Fruit fly (Drosophila melanogaster): Measurements from ENCODE around the gene Nna1.

The Nna1 gene

dm6 chrX:13676458-13676944 lies 15.6 kb upstream of the Nna1 start, which contains the start of gene CG11162 (continued):
- TF ChIP-seq tai (GFP tag; optimal IDR thresholded peaks at IDR 0.05) (no peak), lola (GFP tag; optimal IDR thresholded peaks at IDR 0.05) (no peak), Hr83 (GFP tag; optimal IDR thresholded peaks at IDR 0.05; ENCODE audit: poor library complexity, severe bottlenecking) (no peak), Mio (GFP tag; optimal IDR thresholded peaks at IDR 0.05) (no peak), dsf (GFP tag; optimal IDR thresholded peaks at IDR 0.05; ENCODE audit: borderline replicate concordance) (no peak), fru (GFP tag; optimal IDR thresholded peaks at IDR 0.05) (peak; percentile 66), rgr (GFP tag; optimal IDR thresholded peaks at IDR 0.05) (peak; percentile 54), h (GFP tag; optimal IDR thresholded peaks at IDR 0.05) (peak; percentile 59), Sp1 (GFP tag; optimal IDR thresholded peaks at IDR 0.05) (peak; percentile 29), foxo (GFP tag; optimal IDR thresholded peaks at IDR 0.05) (peak in 1 of 2 experiments; percentile 65), Dif (GFP tag; optimal IDR thresholded peaks at IDR 0.05; ENCODE audit: partially characterized antibody) (no peak), CG9705 (GFP tag; optimal IDR thresholded peaks at IDR 0.05) (no peak), N (GFP tag; optimal IDR thresholded peaks at IDR 0.05) (no peak), Hnf4 (GFP tag; optimal IDR thresholded peaks at IDR 0.05) (no peak), Rel (GFP tag; optimal IDR thresholded peaks at IDR 0.05) (no peak), Rel (tag; optimal IDR thresholded peaks at IDR 0.05) (no peak), CrebA (GFP tag; optimal IDR thresholded peaks at IDR 0.05; ENCODE audit: borderline replicate concordance) (no peak), CG32264 (GFP tag; optimal IDR thresholded peaks at IDR 0.05) (no peak)

dm6 chrX:13677970-13678490 lies 14.1 kb upstream of the Nna1 start:
- no peak for TF ChIP-seq brk (GFP tag; optimal IDR thresholded peaks at IDR 0.05)
- no peak for TF ChIP-seq GATAd (GFP tag; optimal IDR thresholded peaks at IDR 0.05)
- no peak for TF ChIP-seq Hr78 (GFP tag; optimal IDR thresholded peaks at IDR 0.05)
- TF ChIP-seq pan (optimal IDR thresholded peaks at IDR 0.05): no peak
- TF ChIP-seq fru (GFP tag; optimal IDR thresholded peaks at IDR 0.05): no peak
- TF ChIP-seq Rel (GFP tag; optimal IDR thresholded peaks at IDR 0.05): no peak
- TF ChIP-seq Rel (tag; optimal IDR thresholded peaks at IDR 0.05): peak; percentile 99

dm6 chrX:13679565-13679964 lies 12.5 kb upstream of the Nna1 start:
- TF ChIP-seq tai (GFP tag; optimal IDR thresholded peaks at IDR 0.05): no peak
- no peak for TF ChIP-seq dsf (GFP tag; optimal IDR thresholded peaks at IDR 0.05; ENCODE audit: borderline replicate concordance)
- peak; percentile 62 for TF ChIP-seq Hnf4 (GFP tag; optimal IDR thresholded peaks at IDR 0.05)
- no peak for TF ChIP-seq usp (GFP tag; optimal IDR thresholded peaks at IDR 0.05)
- peak; percentile 19 for TF ChIP-seq brk (GFP tag; optimal IDR thresholded peaks at IDR 0.05)
- TF ChIP-seq fru (GFP tag; optimal IDR thresholded peaks at IDR 0.05): peak; percentile 70
- TF ChIP-seq sv (GFP tag; optimal IDR thresholded peaks at IDR 0.05): no peak
- peak; percentile 73 for TF ChIP-seq Sp1 (GFP tag; optimal IDR thresholded peaks at IDR 0.05)
- TF ChIP-seq rgr (GFP tag; optimal IDR thresholded peaks at IDR 0.05): peak; percentile 74
- peak; percentile 44 for TF ChIP-seq br (GFP tag; optimal IDR thresholded peaks at IDR 0.05)
- peak; percentile 48 for TF ChIP-seq ey (GFP tag; optimal IDR thresholded peaks at IDR 0.05)
- TF ChIP-seq CG32264 (GFP tag; optimal IDR thresholded peaks at IDR 0.05): peak; percentile 9
- TF ChIP-seq psq (GFP tag; optimal IDR thresholded peaks at IDR 0.05): peak; percentile 49
- TF ChIP-seq woc (GFP tag; optimal IDR thresholded peaks at IDR 0.05): peak; percentile 27
- TF ChIP-seq h (GFP tag; optimal IDR thresholded peaks at IDR 0.05): peak; percentile 78
- peak in 1 of 2 experiments; percentile 75 for TF ChIP-seq foxo (GFP tag; optimal IDR thresholded peaks at IDR 0.05)
- peak; percentile 11 for TF ChIP-seq CG9705 (GFP tag; optimal IDR thresholded peaks at IDR 0.05)
- TF ChIP-seq Jra (GFP tag; optimal IDR thresholded peaks at IDR 0.05): no peak
- TF ChIP-seq OdsH (GFP tag; optimal IDR thresholded peaks at IDR 0.05): peak; percentile 68
- TF ChIP-seq Hr83 (GFP tag; optimal IDR thresholded peaks at IDR 0.05; ENCODE audit: poor library complexity, severe bottlenecking): no peak
- TF ChIP-seq HLH106 (tag; optimal IDR thresholded peaks at IDR 0.05): peak; percentile 52
- no peak for TF ChIP-seq pan (optimal IDR thresholded peaks at IDR 0.05)
- TF ChIP-seq Mio (GFP tag; optimal IDR thresholded peaks at IDR 0.05): no peak
- TF ChIP-seq dmrt93B (GFP tag; optimal IDR thresholded peaks at IDR 0.05): peak; percentile 45

dm6 chrX:13680262-13680661 lies 11.8 kb upstream of the Nna1 start, which contains the start of gene CG12177:
CG12177 (minus strand) TSS chrX:13680500.
- TF ChIP-seq CrebA (GFP tag; optimal IDR thresholded peaks at IDR 0.05; ENCODE audit: borderline replicate concordance) (no peak), Dif (GFP tag; optimal IDR thresholded peaks at IDR 0.05; ENCODE audit: partially characterized antibody) (no peak), lola (GFP tag; optimal IDR thresholded peaks at IDR 0.05) (no peak), GATAd (GFP tag; optimal IDR thresholded peaks at IDR 0.05) (no peak), h (GFP tag; optimal IDR thresholded peaks at IDR 0.05) (no peak), pan (optimal IDR thresholded peaks at IDR 0.05) (no peak), dmrt93B (GFP tag; optimal IDR thresholded peaks at IDR 0.05) (no peak), rgr (GFP tag; optimal IDR thresholded peaks at IDR 0.05) (no peak), Mio (GFP tag; optimal IDR thresholded peaks at IDR 0.05) (no peak), tai (GFP tag; optimal IDR thresholded peaks at IDR 0.05) (no peak), br (GFP tag; optimal IDR thresholded peaks at IDR 0.05) (no peak)
